Worm (Caenorhabditis elegans): ENCODE measurements around the gene F54F11.1.

The F54F11.1 gene

DNA sequence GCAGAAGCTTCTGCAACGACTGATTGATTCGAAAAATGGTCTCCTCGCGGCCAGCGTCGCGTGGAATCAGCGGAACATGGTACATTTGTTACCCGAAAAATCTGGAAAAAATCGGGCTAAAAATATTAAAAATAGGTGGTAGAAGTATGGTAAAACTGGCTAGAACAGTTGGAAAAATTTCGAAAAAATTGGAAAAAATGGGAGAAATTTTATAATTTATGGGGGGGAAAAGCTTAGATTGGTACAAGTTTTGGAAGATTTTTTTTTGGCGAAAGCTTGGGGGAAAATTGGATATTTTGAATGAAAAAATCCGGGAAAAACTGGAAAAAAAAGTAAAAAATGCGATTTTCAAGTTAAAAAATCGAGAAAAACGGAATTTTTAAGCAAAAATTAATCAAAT is 43.8 kb downstream of the F54F11.1 start, which contains the start of gene ddl-2:
Gene ddl-2 (minus strand): TSS at position 101 of the 400 bp plus-strand sequence.
- TF ChIP-seq sox-4 (tag; optimal IDR thresholded peaks at IDR 0.05) (no peak), tlp-1 (tag; optimal IDR thresholded peaks at IDR 0.05) (no peak), nhr-11 (tag; optimal IDR thresholded peaks at IDR 0.05) (no peak), lsy-2 (tag; optimal IDR thresholded peaks at IDR 0.05) (no peak), egl-27 (tag; optimal IDR thresholded peaks at IDR 0.05) (no peak), fos-1 (tag; optimal IDR thresholded peaks at IDR 0.05) (no peak), efl-1 (optimal IDR thresholded peaks at IDR 0.05) (no peak), efl-1 (GFP tag; optimal IDR thresholded peaks at IDR 0.05 in 1 of 2) (no peak)
